Fruit fly (Drosophila melanogaster): ENCODE results near the gene alphaTub67C.

dm6 chr3L:9714537-9715144 lies 33.6 kb downstream of the alphaTub67C start:
- TF ChIP-seq psq (optimal IDR thresholded peaks at IDR 0.05) (no peak), Sin3A (optimal IDR thresholded peaks at IDR 0.05) (no peak), Myc (optimal IDR thresholded peaks at IDR 0.05) (no peak), h (optimal IDR thresholded peaks at IDR 0.05) (no peak), insv (optimal IDR thresholded peaks at IDR 0.05) (no peak)

Measured in Kc167 (cell line).